Worm (Caenorhabditis elegans): ENCODE results near the gene Y32H12A.7.

Y32H12A.7 gene

DNA sequence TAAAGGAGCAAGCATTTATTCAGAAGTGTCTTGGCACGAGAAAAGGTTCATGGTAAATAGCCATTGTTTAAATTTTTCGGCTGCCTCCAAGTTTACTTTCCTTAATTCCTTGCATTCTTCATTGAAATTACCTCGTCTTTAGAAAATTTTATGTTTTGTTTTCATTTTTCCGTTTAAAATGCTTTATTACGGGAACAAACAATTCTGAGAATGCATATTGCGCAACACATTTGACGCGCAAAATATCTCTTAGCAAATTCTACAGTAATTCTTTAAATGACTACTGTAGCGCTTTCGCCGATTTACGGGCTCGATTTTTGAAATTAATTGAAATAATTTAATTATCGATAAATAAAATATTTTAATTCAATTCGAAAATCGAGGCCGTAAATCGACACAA lies 40.7 kb downstream of the Y32H12A.7 start:
- TF ChIP-seq bed-3 (GFP tag; optimal IDR thresholded peaks at IDR 0.05) (no peak), zip-8 (tag; optimal IDR thresholded peaks at IDR 0.05) (peak; percentile 90)

DNA sequence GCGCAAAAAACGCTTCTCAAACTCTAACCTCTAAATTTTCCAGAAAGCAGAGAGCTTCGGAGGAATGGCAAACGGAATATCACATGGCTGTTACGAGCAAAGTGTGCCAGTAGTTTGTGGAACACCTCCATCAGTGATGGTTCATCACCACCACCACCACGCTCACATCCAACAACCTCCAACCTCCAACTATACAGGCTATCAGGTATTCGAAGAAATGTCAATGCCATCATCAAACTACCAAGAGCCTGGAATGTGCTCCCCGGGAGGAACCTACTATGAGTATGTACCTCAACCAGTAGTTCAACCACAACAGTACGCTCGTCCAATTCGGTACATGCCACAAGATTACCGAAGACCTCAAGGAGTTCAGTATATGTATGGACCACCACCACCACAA lies 41.7 kb downstream of the Y32H12A.7 start:
- TF ChIP-seq ceh-39 (tag; optimal IDR thresholded peaks at IDR 0.05): no peak
- TF ChIP-seq mab-5 (tag; optimal IDR thresholded peaks at IDR 0.05): no peak
- no peak for TF ChIP-seq hlh-1 (tag; optimal IDR thresholded peaks at IDR 0.05)
- no peak for TF ChIP-seq lsy-2 (tag; optimal IDR thresholded peaks at IDR 0.05)
- TF ChIP-seq nhr-12 (tag; optimal IDR thresholded peaks at IDR 0.05): no peak
- no peak for TF ChIP-seq nhr-237 (tag; optimal IDR thresholded peaks at IDR 0.05)
- TF ChIP-seq elt-1 (tag; optimal IDR thresholded peaks at IDR 0.05; ENCODE audit: borderline replicate concordance, insufficient read depth): no peak
- no peak for TF ChIP-seq elt-3 (tag; optimal IDR thresholded peaks at IDR 0.05)
- no peak for TF ChIP-seq lin-32 (GFP tag; optimal IDR thresholded peaks at IDR 0.05)
- no peak for TF ChIP-seq drap-1 (GFP tag; optimal IDR thresholded peaks at IDR 0.05)

- TF ChIP-seq ceh-43 (GFP tag; optimal IDR thresholded peaks at IDR 0.05) (no peak), sem-2 (GFP tag; optimal IDR thresholded peaks at IDR 0.05) (no peak), pha-4 (tag; optimal IDR thresholded peaks at IDR 0.05) (no peak), nhr-28 (tag; optimal IDR thresholded peaks at IDR 0.05) (no peak), drap-1 (GFP tag; optimal IDR thresholded peaks at IDR 0.05) (no peak)
Observed at ce11 chrIII:5341382-5341781, 43.8 kb downstream of the Y32H12A.7 start, which contains the start of gene ZK121.2. Gene ZK121.2 (plus strand): TSS chrIII:5341682.

- TF ChIP-seq lin-32 (GFP tag; optimal IDR thresholded peaks at IDR 0.05) (no peak), ceh-83 (GFP tag; optimal IDR thresholded peaks at IDR 0.05) (no peak), lsy-2 (tag; optimal IDR thresholded peaks at IDR 0.05) (no peak), nhr-76 (tag; optimal IDR thresholded peaks at IDR 0.05) (no peak), flh-1 (GFP tag; optimal IDR thresholded peaks at IDR 0.05) (no peak), lin-13 (tag; optimal IDR thresholded peaks at IDR 0.05) (no peak), mls-2 (tag; optimal IDR thresholded peaks at IDR 0.05) (no peak), sem-2 (GFP tag; optimal IDR thresholded peaks at IDR 0.05) (no peak), sptf-1 (tag; optimal IDR thresholded peaks at IDR 0.05) (no peak), M03D4.4 (tag; optimal IDR thresholded peaks at IDR 0.05) (no peak), pha-4 (tag; optimal IDR thresholded peaks at IDR 0.05) (no peak), blmp-1 (tag; optimal IDR thresholded peaks at IDR 0.05) (no peak), nhr-2 (tag; optimal IDR thresholded peaks at IDR 0.05) (no peak), zip-8 (tag; optimal IDR thresholded peaks at IDR 0.05) (no peak), nhr-237 (tag; optimal IDR thresholded peaks at IDR 0.05) (no peak), snpc-4 (tag; optimal IDR thresholded peaks at IDR 0.05) (no peak), ceh-39 (tag; optimal IDR thresholded peaks at IDR 0.05) (no peak), elt-3 (tag; optimal IDR thresholded peaks at IDR 0.05) (no peak), ceh-43 (GFP tag; optimal IDR thresholded peaks at IDR 0.05) (no peak), hlh-1 (tag; optimal IDR thresholded peaks at IDR 0.05) (no peak)
Observed at ce11 chrIII:5340530-5340929, 44.7 kb downstream of the Y32H12A.7 start.

DNA sequence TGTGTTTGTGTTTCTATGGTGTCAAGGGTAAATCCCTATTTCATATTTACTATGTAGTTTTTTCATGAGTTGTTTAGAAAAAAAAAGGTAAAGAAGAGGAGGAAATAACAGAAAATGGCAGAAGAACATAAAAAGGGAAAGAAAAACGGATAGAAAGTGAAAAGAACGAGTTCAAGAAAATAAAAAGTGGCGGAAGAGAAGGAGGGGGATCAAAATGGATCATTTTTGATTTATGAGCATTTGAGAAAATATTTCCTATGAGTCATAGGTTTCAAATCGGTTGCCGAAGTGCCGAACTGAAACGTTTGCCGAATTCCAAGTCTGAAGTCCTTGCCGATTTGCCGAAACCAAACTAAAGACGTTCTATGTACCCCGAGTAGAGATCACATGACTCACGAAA lies 46.4 kb downstream of the Y32H12A.7 start:
- no peak for TF ChIP-seq mep-1 (tag; optimal IDR thresholded peaks at IDR 0.05)
- no peak for TF ChIP-seq flh-1 (GFP tag; optimal IDR thresholded peaks at IDR 0.05)
- no peak for TF ChIP-seq ceh-43 (GFP tag; optimal IDR thresholded peaks at IDR 0.05)
- TF ChIP-seq nhr-237 (tag; optimal IDR thresholded peaks at IDR 0.05): no peak
- no peak for TF ChIP-seq zip-8 (tag; optimal IDR thresholded peaks at IDR 0.05)

DNA sequence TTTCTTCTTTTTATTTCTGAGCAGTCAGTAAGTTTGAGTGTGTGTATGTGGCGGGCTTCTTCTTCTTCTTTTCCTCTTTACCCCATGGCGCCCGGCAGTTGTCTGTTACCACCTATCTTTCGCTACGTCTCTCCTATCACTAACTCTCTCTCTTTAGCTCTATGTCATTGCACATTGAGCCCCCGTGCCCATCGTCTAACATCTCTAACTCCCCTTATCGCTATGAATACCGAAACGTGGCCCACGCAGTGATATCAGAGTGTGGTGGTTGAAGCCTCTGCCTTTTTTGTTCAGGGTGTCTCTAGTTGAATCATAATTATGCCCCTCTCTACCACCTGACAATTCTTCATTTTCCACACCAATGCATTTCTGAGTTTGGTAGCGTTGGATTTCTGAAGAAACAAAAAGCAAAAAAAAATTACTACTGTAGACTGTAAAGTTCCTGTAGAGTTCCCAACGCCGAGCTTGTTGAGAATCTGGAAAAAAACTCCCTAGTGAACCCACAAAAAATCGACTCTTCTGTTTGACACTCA lies 50.6 kb downstream of the Y32H12A.7 start:
- TF ChIP-seq ces-1 (GFP tag; optimal IDR thresholded peaks at IDR 0.05) (no peak), mls-2 (tag; optimal IDR thresholded peaks at IDR 0.05) (no peak), unc-120 (tag; optimal IDR thresholded peaks at IDR 0.05; ENCODE audit: poor library complexity, severe bottlenecking) (peak; percentile 20), ham-2 (GFP tag; optimal IDR thresholded peaks at IDR 0.05) (no peak), lsy-2 (tag; optimal IDR thresholded peaks at IDR 0.05) (no peak), mep-1 (tag; optimal IDR thresholded peaks at IDR 0.05) (no peak), mab-5 (tag; optimal IDR thresholded peaks at IDR 0.05) (no peak), hlh-1 (tag; optimal IDR thresholded peaks at IDR 0.05) (peak; percentile 9), ztf-11 (tag; optimal IDR thresholded peaks at IDR 0.05) (no peak), ceh-43 (GFP tag; optimal IDR thresholded peaks at IDR 0.05) (no peak), sptf-1 (tag; optimal IDR thresholded peaks at IDR 0.05) (no peak)

Measured in whole organism, mixed stage, embryonic.